Fruit fly (Drosophila melanogaster): ENCODE measurements around the gene CG3036.

dm6 chr2L:4847191-4847853 lies 44.6 kb upstream of the CG3036 start, which contains the start of the genes mxt and CG11927:
- TF ChIP-seq CG14711 (tag; optimal IDR thresholded peaks at IDR 0.05): peak; percentile 12
- TF ChIP-seq ovo (GFP tag; optimal IDR thresholded peaks at IDR 0.05): peak; percentile 42
- no peak for TF ChIP-seq cnc (optimal IDR thresholded peaks at IDR 0.05)
- no peak for TF ChIP-seq kay (GFP tag; ENCODE audit: borderline replicate concordance)
- TF ChIP-seq CG7101 (tag; optimal IDR thresholded peaks at IDR 0.05): peak; percentile 27
- no peak for TF ChIP-seq toe (GFP tag; optimal IDR thresholded peaks at IDR 0.05)
- TF ChIP-seq Mnt (GFP tag; optimal IDR thresholded peaks at IDR 0.05): peak; percentile 28
- no peak for TF ChIP-seq CG5204 (GFP tag; optimal IDR thresholded peaks at IDR 0.05)
- peak; percentile 53 for TF ChIP-seq CG1620 (GFP tag; optimal IDR thresholded peaks at IDR 0.05)
- peak; percentile 29 for TF ChIP-seq Crg-1 (GFP tag; optimal IDR thresholded peaks at IDR 0.05)
- TF ChIP-seq CG33017 (tag; optimal IDR thresholded peaks at IDR 0.05): no peak
- peak; percentile 33 for TF ChIP-seq pad (GFP tag; optimal IDR thresholded peaks at IDR 0.05)

Measured in whole organism, adult.